Worm (Caenorhabditis elegans) whole organism, early embryonic: Measurements from ENCODE around the gene nhr-107.

Experiments
- ama-1 ChIP-seq: fragments of 150-350 bp; optimal IDR thresholded peaks from 2 replicates; lab custom pipeline; 2014
- hnd-1 ChIP-seq: sonication (generic microtip); optimal IDR thresholded peaks from 2 replicates; lab custom pipeline; 2016; ENCODE audit warnings: missing genetic modification characterization, missing compliant biosample characterization

DNA sequence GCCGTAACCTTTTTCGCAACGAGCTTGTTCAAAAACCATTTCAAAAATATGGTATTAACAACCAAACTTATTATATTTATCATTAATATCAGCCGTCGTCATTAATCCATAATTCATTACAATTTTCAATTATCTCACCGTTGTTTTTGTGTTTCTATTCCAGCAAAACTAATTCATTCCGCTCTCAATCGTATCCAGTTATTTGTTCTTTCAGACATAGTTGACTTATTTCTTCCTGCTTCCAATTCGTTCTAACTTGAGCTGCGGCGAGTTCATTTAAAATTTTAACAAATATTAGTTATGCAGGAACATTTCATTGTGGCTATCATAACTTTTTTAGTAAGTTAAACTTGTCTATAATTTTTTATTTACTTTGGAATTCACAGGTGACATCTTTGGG lies 20.8 kb downstream of the nhr-107 start, which contains the start of gene srx-16:
- TF ChIP-seq hnd-1 (tag; lab: Kevin White, UChicago) (no peak), ama-1 (lab: Kevin White, UChicago) (no peak)
